Worm (Caenorhabditis elegans) whole organism, late embryonic: ENCODE data around the gene otpl-3.

Source experiments
- F13H6.1 ChIP-seq: sonication (generic microtip); optimal IDR thresholded peaks from 2 replicates; lab custom pipeline; 2016; ENCODE audit warnings: missing genetic modification characterization, missing compliant biosample characterization
- ama-1 ChIP-seq: fragments of 150-350 bp; optimal IDR thresholded peaks from 2 replicates; lab custom pipeline; 2014
- ceh-18 ChIP-seq: sonication (generic microtip); optimal IDR thresholded peaks from 2 replicates; lab custom pipeline; 2016; ENCODE audit warnings: missing genetic modification characterization, missing compliant biosample characterization
- ceh-2 ChIP-seq: sonication (generic microtip); optimal IDR thresholded peaks from 2 replicates; lab custom pipeline; 2016; ENCODE audit warnings: missing genotype, missing genetic modification characterization, missing compliant biosample characterization
- ceh-24 ChIP-seq: sonication (generic microtip); optimal IDR thresholded peaks from 2 replicates; lab custom pipeline; 2016; ENCODE audit warnings: mild to moderate bottlenecking, missing genetic modification characterization, missing compliant biosample characterization
- ceh-31 ChIP-seq: sonication (generic microtip); optimal IDR thresholded peaks from 2 replicates; lab custom pipeline; 2016; ENCODE audit warnings: missing genetic modification characterization, missing compliant biosample characterization
- ceh-45 ChIP-seq: fragments of 200-800 bp; sonication (Bioruptor generic); IDR thresholded peaks from 2 replicates; pipeline ENCODE4 v1.3.6; 2022; ENCODE audit warnings: missing genetic modification reagents, missing genetic modification characterization, missing compliant biosample characterization
- ceh-6 ChIP-seq: fragments of 200-800 bp; sonication (Bioruptor generic); optimal IDR thresholded peaks from 2 replicates; lab custom pipeline; 2018; ENCODE audit warnings: mild to moderate bottlenecking, missing genetic modification characterization, missing compliant biosample characterization
- dmd-4 ChIP-seq: sonication (generic microtip); optimal IDR thresholded peaks from 2 replicates; lab custom pipeline; 2016; ENCODE audit warnings: borderline replicate concordance, missing genetic modification characterization, missing compliant biosample characterization
- elt-2 ChIP-seq: sonication (generic microtip); optimal IDR thresholded peaks from 2 replicates; lab custom pipeline; 2016; ENCODE audit warnings: missing genetic modification reagents, missing genetic modification characterization, missing compliant biosample characterization
- elt-4 ChIP-seq: sonication (generic microtip); optimal IDR thresholded peaks from 2 replicates; lab custom pipeline; 2016; ENCODE audit warnings: missing genetic modification characterization, missing compliant biosample characterization
- ets-4 ChIP-seq: sonication (generic microtip); optimal IDR thresholded peaks from 2 replicates; lab custom pipeline; 2016; ENCODE audit warnings: missing genetic modification characterization, missing compliant biosample characterization
- fkh-6 ChIP-seq: sonication (generic microtip); optimal IDR thresholded peaks from 2 replicates; lab custom pipeline; 2016; ENCODE audit warnings: missing genetic modification characterization, missing compliant biosample characterization
- hlh-15 ChIP-seq: sonication (generic microtip); optimal IDR thresholded peaks from 2 replicates; lab custom pipeline; 2016; ENCODE audit warnings: missing genetic modification characterization, missing compliant biosample characterization
- hlh-30 ChIP-seq: sonication (generic microtip); optimal IDR thresholded peaks from 2 replicates; lab custom pipeline; 2017; ENCODE audit warnings: antibody characterized with exemption, missing genetic modification characterization, missing compliant biosample characterization; ENCODE audit not compliant: insufficient read depth
- lim-6 ChIP-seq: sonication (generic microtip); optimal IDR thresholded peaks from 2 replicates; lab custom pipeline; 2016; ENCODE audit warnings: missing genetic modification characterization, missing compliant biosample characterization
- madf-2 ChIP-seq: sonication (generic microtip); optimal IDR thresholded peaks from 2 replicates; lab custom pipeline; 2017; ENCODE audit warnings: missing genetic modification characterization, missing compliant biosample characterization
- nfya-1 ChIP-seq: sonication (generic microtip); optimal IDR thresholded peaks from 2 replicates; lab custom pipeline; 2017; ENCODE audit warnings: missing genetic modification characterization, mild to moderate bottlenecking, missing compliant biosample characterization, antibody characterized with exemption, moderate library complexity
- nhr-11 ChIP-seq: fragments of 150-350 bp; optimal IDR thresholded peaks from 2 replicates; lab custom pipeline; 2014; ENCODE audit warnings: missing biosample characterization, missing genetic modification characterization
- nhr-232 ChIP-seq: sonication (generic microtip); optimal IDR thresholded peaks from 2 replicates; lab custom pipeline; 2016; ENCODE audit warnings: missing genetic modification characterization, missing compliant biosample characterization
- npax-4 ChIP-seq: sonication (generic microtip); optimal IDR thresholded peaks from 2 replicates; lab custom pipeline; 2016; ENCODE audit warnings: missing genetic modification characterization, missing compliant biosample characterization
- odd-2 ChIP-seq: sonication (generic microtip); optimal IDR thresholded peaks from 2 replicates; lab custom pipeline; 2017; ENCODE audit warnings: antibody characterized with exemption, mild to moderate bottlenecking, missing genetic modification characterization, missing compliant biosample characterization
- pag-3 ChIP-seq: sonication (generic microtip); optimal IDR thresholded peaks from 2 replicates; lab custom pipeline; 2016; ENCODE audit warnings: missing compliant biosample characterization, missing genetic modification characterization, borderline replicate concordance
- pat-9 ChIP-seq: fragments of 200-800 bp; sonication (Bioruptor generic); optimal IDR thresholded peaks from 2 replicates; lab custom pipeline; 2018; ENCODE audit warnings: mild to moderate bottlenecking, missing genetic modification characterization, moderate library complexity, missing compliant biosample characterization
- pros-1 ChIP-seq: fragments of 150-350 bp; optimal IDR thresholded peaks from 2 replicates; lab custom pipeline; 2014; ENCODE audit warnings: missing biosample characterization, missing genetic modification reagents, missing genetic modification characterization
- ref-2 ChIP-seq: sonication (generic microtip); optimal IDR thresholded peaks from 2 replicates; lab custom pipeline; 2016; ENCODE audit warnings: missing genetic modification characterization, missing compliant biosample characterization
- sdc-2 ChIP-seq: sonication (generic microtip); optimal IDR thresholded peaks from 2 replicates; lab custom pipeline; 2016; ENCODE audit warnings: missing genotype, missing genetic modification characterization, missing compliant biosample characterization
- syd-9 ChIP-seq: sonication (generic microtip); optimal IDR thresholded peaks from 2 replicates; lab custom pipeline; 2016; ENCODE audit warnings: mild to moderate bottlenecking, missing genetic modification characterization, moderate library complexity, missing compliant biosample characterization
- tbx-7 ChIP-seq: sonication (generic microtip); optimal IDR thresholded peaks from 2 replicates; lab custom pipeline; 2016; ENCODE audit warnings: missing genotype, missing genetic modification characterization, missing compliant biosample characterization
- unc-3 ChIP-seq, 2 experiments: fragments of 200-800 bp in 1 of 2; sonication (Bioruptor generic) in 1 of 2; sonication (generic microtip) in 1 of 2; conservative IDR thresholded peaks in 1 of 2; optimal IDR thresholded peaks in 1 of 2; 2 replicates each; pipeline versions ENCODE4 v1.3.6 to Lab custom; 2016 to 2022; ENCODE audit warnings: missing compliant biosample characterization in 2 of 2, missing genetic modification characterization in 2 of 2, missing genetic modification reagents in 1 of 2
- unc-42 ChIP-seq: sonication (generic microtip); optimal IDR thresholded peaks from 2 replicates; lab custom pipeline; 2016; ENCODE audit warnings: missing genotype, missing genetic modification characterization, missing compliant biosample characterization
- unc-55 ChIP-seq: sonication (generic microtip); optimal IDR thresholded peaks from 2 replicates; lab custom pipeline; 2017; ENCODE audit warnings: missing biosample characterization, missing genetic modification reagents, missing genetic modification characterization
- ztf-16 ChIP-seq: sonication (generic microtip); optimal IDR thresholded peaks from 2 replicates; lab custom pipeline; 2017; ENCODE audit warnings: missing genetic modification characterization, missing compliant biosample characterization

The otpl-3 gene

ce11 chrX:6937742-6938141 is 13.2 kb upstream of the otpl-3 start:
- no peak for TF ChIP-seq F13H6.1 (tag; lab: Kevin White, UChicago)
- no peak for TF ChIP-seq sdc-2 (tag; lab: Kevin White, UChicago)
- TF ChIP-seq pat-9 (tag; lab: Kevin White, UChicago), result no peak
- no peak for TF ChIP-seq unc-3 (GFP tag; conservative IDR thresholded peaks at IDR 0.05; lab: Robert Waterston, UW)
- no peak for TF ChIP-seq unc-3 (tag; optimal IDR thresholded peaks at IDR 0.05; lab: Kevin White, UChicago)
- TF ChIP-seq ceh-6, result no peak
- TF ChIP-seq pag-3 (tag; lab: Kevin White, UChicago), result no peak
- no peak for TF ChIP-seq npax-4
- no peak for TF ChIP-seq hlh-30
- TF ChIP-seq tbx-7, result no peak
- no peak for TF ChIP-seq nhr-232
- TF ChIP-seq lim-6 (tag; lab: Kevin White, UChicago), result no peak
- no peak for TF ChIP-seq madf-2 (tag; lab: Kevin White, UChicago)
- TF ChIP-seq unc-55 (GFP tag; lab: Kevin White, UChicago), result no peak
- TF ChIP-seq ets-4 (tag; lab: Kevin White, UChicago), result no peak
- no peak for TF ChIP-seq fkh-6

DNA sequence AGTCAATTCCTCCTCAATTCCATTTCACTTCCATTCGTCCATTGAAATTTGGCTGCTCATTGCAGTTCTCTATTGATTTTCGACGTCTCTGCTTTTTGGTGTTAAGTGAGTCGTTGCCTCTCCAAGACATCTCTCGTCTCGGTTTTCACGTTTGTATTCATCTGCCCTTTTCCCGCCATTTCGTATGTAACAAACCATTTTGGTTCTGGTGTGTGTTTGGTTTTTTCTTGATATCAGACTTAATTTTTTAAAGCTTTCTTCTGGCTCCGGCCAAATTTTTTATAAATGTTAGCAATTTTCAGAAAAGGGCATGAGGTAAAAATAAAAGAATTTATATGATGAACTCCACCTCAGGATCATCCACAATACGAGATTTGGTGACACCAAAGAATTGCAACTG is 10.9 kb upstream of the otpl-3 start, which contains the start of gene C16E9.2:
C16E9.2 (plus strand) TSS at position 301 of the 400 bp plus-strand sequence.
- TF ChIP-seq nfya-1 (tag; lab: Kevin White, UChicago) (no peak), ref-2 (tag; lab: Kevin White, UChicago) (no peak), unc-3 (GFP tag; conservative IDR thresholded peaks at IDR 0.05; lab: Robert Waterston, UW) (no peak), unc-3 (tag; optimal IDR thresholded peaks at IDR 0.05; lab: Kevin White, UChicago) (no peak), dmd-4 (tag; lab: Kevin White, UChicago) (no peak), odd-2 (tag; lab: Kevin White, UChicago) (no peak), ceh-2 (no peak), ztf-16 (tag; lab: Kevin White, UChicago) (no peak), unc-55 (GFP tag; lab: Kevin White, UChicago) (no peak)
- TF ChIP-seq, all 69 proteins: peak for 0

- TF ChIP-seq nfya-1 (tag; lab: Kevin White, UChicago) (peak; percentile 85), ceh-24 (tag; lab: Kevin White, UChicago) (no peak), ceh-31 (tag; lab: Kevin White, UChicago) (peak; percentile 9), ama-1 (lab: Kevin White, UChicago) (no peak), ceh-18 (tag; lab: Kevin White, UChicago) (no peak), hlh-15 (tag; lab: Kevin White, UChicago) (no peak), elt-4 (tag; lab: Kevin White, UChicago) (no peak), odd-2 (tag; lab: Kevin White, UChicago) (no peak), unc-42 (tag; lab: Kevin White, UChicago) (peak; percentile 27), dmd-4 (tag; lab: Kevin White, UChicago) (no peak)
Observed at ce11 chrX:6934453-6934852, 9.9 kb upstream of the otpl-3 start.

DNA sequence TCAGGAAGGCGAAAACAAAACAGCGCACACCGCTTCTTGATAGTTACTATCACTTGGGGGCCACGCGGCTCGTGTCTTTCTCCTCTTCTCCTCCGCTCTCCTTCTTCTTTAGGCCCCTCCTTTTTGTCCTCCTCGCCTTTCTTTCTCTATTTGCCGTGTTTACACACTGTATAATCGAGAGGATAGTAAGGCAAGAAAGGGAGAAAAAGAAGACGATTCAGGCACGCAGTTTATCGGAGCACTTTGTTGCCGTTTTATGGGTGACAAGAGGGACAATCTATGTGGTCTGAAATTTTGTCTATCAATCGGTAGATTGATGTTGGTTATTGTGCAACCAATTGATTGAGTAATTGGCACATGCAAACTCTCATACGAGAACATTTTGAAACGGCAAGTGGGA is 7.6 kb upstream of the otpl-3 start, which contains the start of gene F14B8.6:
F14B8.6 (minus strand) TSS at position 292 of the 400 bp plus-strand sequence.
- no peak for TF ChIP-seq pros-1 (tag; lab: Kevin White, UChicago)
- no peak for TF ChIP-seq syd-9 (tag; lab: Kevin White, UChicago)
- peak; percentile 76 for TF ChIP-seq elt-2 (tag; lab: Kevin White, UChicago)
- TF ChIP-seq nhr-11 (tag; lab: Kevin White, UChicago), result no peak

DNA sequence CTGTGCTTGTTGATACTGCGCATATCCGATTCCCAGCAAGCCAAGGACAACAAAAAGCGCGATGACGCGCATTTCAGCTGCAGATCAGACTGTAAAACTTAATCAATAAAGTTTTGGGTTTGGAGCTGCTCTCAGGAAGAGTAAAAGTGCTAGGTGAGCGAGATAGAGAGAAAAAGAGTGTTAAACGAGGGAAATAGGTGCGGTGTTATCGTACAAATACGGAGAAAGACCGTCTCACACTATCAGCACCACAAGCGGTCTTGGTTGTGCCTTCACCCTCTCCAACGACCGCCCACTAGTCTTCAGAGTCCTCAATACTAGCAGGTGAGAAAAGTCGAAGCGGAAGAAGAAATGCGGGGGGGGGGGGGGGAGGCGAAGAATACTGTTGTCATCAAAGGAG is 4.0 kb upstream of the otpl-3 start, which contains the start of gene F14B8.5:
F14B8.5 (minus strand) TSS at position 127 of the 400 bp plus-strand sequence.
- TF ChIP-seq ceh-45 (GFP tag; lab: Robert Waterston, UW) (no peak), elt-2 (tag; lab: Kevin White, UChicago) (peak; percentile 23)
